Worm (Caenorhabditis elegans): ENCODE results near the gene C06A8.6.

C06A8.6 gene

ce11 chrII:7810869-7811543 is 38.7 kb downstream of the C06A8.6 start, which contains the start of gene cki-1:
Gene cki-1 (plus strand): TSS chrII:7811240.
- TF ChIP-seq unc-62 (GFP tag; optimal IDR thresholded peaks at IDR 0.05 in 1 of 2) (peak in 1 of 2 experiments; percentile 50), unc-62 (tag; optimal IDR thresholded peaks at IDR 0.05) (no peak), set-16 (GFP tag; IDR thresholded peaks at IDR 0.05) (0 out of 2 replicates have a peak, but pooled peaks have one; percentile 7), Y75B8A.6 (GFP tag; IDR thresholded peaks at IDR 0.05) (no peak)

- no peak for TF ChIP-seq dmd-6 (GFP tag; IDR thresholded peaks at IDR 0.05)
- TF ChIP-seq F10B5.3 (tag; optimal IDR thresholded peaks at IDR 0.05): peak; percentile 24
- TF ChIP-seq Y48G9A.11 (GFP tag; IDR thresholded peaks at IDR 0.05): 0 out of 2 replicates have a peak, but pooled peaks have one; percentile 17
- TF ChIP-seq tra-1 (GFP tag; IDR thresholded peaks at IDR 0.05): 0 out of 2 replicates have a peak, but pooled peaks have one; percentile 25
- no peak for TF ChIP-seq zfp-3 (GFP tag; conservative IDR thresholded peaks at IDR 0.05)
Observed at ce11 chrII:7812332-7812731, 40.0 kb downstream of the C06A8.6 start.

- TF ChIP-seq ceh-20 (GFP tag; IDR thresholded peaks at IDR 0.05): no peak
- TF ChIP-seq snpc-1.2 (GFP tag; IDR thresholded peaks at IDR 0.05): no peak
- TF ChIP-seq daf-12 (tag; optimal IDR thresholded peaks at IDR 0.05): no peak
- TF ChIP-seq ctbp-1 (GFP tag; IDR thresholded peaks at IDR 0.05): no peak
- no peak for TF ChIP-seq skn-1 (tag; optimal IDR thresholded peaks at IDR 0.05)
- no peak for TF ChIP-seq ZK337.2 (GFP tag; IDR thresholded peaks at IDR 0.05)
- TF ChIP-seq fkh-10 (GFP tag; optimal IDR thresholded peaks at IDR 0.05): no peak
- no peak for TF ChIP-seq nhr-111 (GFP tag; optimal IDR thresholded peaks at IDR 0.05)
- no peak for TF ChIP-seq daf-16 (GFP tag; optimal IDR thresholded peaks at IDR 0.05)
- no peak for TF ChIP-seq daf-16 (tag; optimal IDR thresholded peaks at IDR 0.05)
- TF ChIP-seq tra-1 (GFP tag; IDR thresholded peaks at IDR 0.05): no peak
Observed at ce11 chrII:7813237-7813636, 40.9 kb downstream of the C06A8.6 start.

DNA sequence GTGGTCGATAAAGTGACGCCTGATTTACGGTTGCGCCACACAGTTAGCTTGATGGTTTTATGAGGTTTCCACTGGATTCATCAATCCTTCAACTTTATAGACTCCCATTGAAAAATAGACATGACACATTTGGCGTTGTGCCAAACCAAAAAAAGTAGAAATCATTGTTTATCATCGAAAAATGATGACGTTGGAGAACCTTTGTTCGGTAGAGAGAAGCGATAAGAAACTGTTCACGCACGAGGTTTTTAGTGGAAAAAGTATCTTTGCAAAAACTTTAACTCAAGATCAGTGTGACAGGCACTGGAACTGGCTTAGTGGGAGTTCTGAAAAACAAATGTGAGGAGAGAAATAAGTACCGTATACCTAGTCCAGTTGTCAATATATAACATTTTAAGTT is 41.3 kb downstream of the C06A8.6 start:
- no peak for TF ChIP-seq nhr-102 (tag; optimal IDR thresholded peaks at IDR 0.05)
- TF ChIP-seq attf-4 (tag; optimal IDR thresholded peaks at IDR 0.05): no peak
- no peak for TF ChIP-seq tra-1 (GFP tag; IDR thresholded peaks at IDR 0.05)
- peak; percentile 7 for TF ChIP-seq dve-1 (tag; optimal IDR thresholded peaks at IDR 0.05; ENCODE audit: insufficient read depth)
- no peak for TF ChIP-seq saeg-2 (GFP tag; IDR thresholded peaks at IDR 0.05)
- peak; percentile 31 for TF ChIP-seq pqm-1 (tag; optimal IDR thresholded peaks at IDR 0.05)
- no peak for TF ChIP-seq ceh-28 (tag; optimal IDR thresholded peaks at IDR 0.05)
- TF ChIP-seq mxl-3 (GFP tag; optimal IDR thresholded peaks at IDR 0.05): no peak
- TF ChIP-seq lim-7 (GFP tag; IDR thresholded peaks at IDR 0.05): no peak
- TF ChIP-seq egl-43 (GFP tag; IDR thresholded peaks at IDR 0.05): no peak
- TF ChIP-seq php-3 (GFP tag; IDR thresholded peaks at IDR 0.05): no peak
- no peak for TF ChIP-seq unc-130 (GFP tag; optimal IDR thresholded peaks at IDR 0.05)
- no peak for TF ChIP-seq aly-2 (tag; optimal IDR thresholded peaks at IDR 0.05)
- no peak for TF ChIP-seq zfp-2 (tag; optimal IDR thresholded peaks at IDR 0.05)
- no peak for TF ChIP-seq rbr-2 (tag; optimal IDR thresholded peaks at IDR 0.05)
- TF ChIP-seq hmg-1.1 (GFP tag; IDR thresholded peaks at IDR 0.05): no peak
- TF ChIP-seq spr-3 (GFP tag; optimal IDR thresholded peaks at IDR 0.05): no peak
- no peak for TF ChIP-seq dmd-9 (GFP tag; IDR thresholded peaks at IDR 0.05)
- no peak for TF ChIP-seq ceh-82 (tag; optimal IDR thresholded peaks at IDR 0.05)
- no peak for TF ChIP-seq ZK546.5 (tag; optimal IDR thresholded peaks at IDR 0.05)
- TF ChIP-seq tag-97 (GFP tag; IDR thresholded peaks at IDR 0.05): no peak
- TF ChIP-seq nhr-237 (tag; optimal IDR thresholded peaks at IDR 0.05): no peak
- TF ChIP-seq zfp-3 (GFP tag; conservative IDR thresholded peaks at IDR 0.05): no peak
- TF ChIP-seq snpc-4 (tag; optimal IDR thresholded peaks at IDR 0.05): no peak
- TF ChIP-seq nhr-6 (tag; optimal IDR thresholded peaks at IDR 0.05): no peak
- no peak for TF ChIP-seq hif-1 (tag; optimal IDR thresholded peaks at IDR 0.05)
- no peak for TF ChIP-seq Y5F2A.4 (GFP tag; optimal IDR thresholded peaks at IDR 0.05)
- no peak for TF ChIP-seq F10B5.3 (tag; optimal IDR thresholded peaks at IDR 0.05)
- no peak for TF ChIP-seq zag-1 (tag; optimal IDR thresholded peaks at IDR 0.05)
- TF ChIP-seq jun-1 (tag; optimal IDR thresholded peaks at IDR 0.05): no peak
- peak; percentile 55 for TF ChIP-seq dmd-6 (GFP tag; IDR thresholded peaks at IDR 0.05)
- TF ChIP-seq unc-62 (GFP tag; optimal IDR thresholded peaks at IDR 0.05 in 1 of 2): no peak
- TF ChIP-seq unc-62 (tag; optimal IDR thresholded peaks at IDR 0.05): no peak

Measured in whole organism, L4 larva.